Worm (Caenorhabditis elegans) whole organism, young adult: Measurements from ENCODE around the gene rbm-17.

Experiments used
- B0336.3 ChIP-seq: fragments of 200-800 bp; sonication (Bioruptor generic); IDR thresholded peaks from 2 replicates; pipeline ENCODE4 v1.3.6; 2022; ENCODE audit warnings: missing genetic modification characterization, missing compliant biosample characterization
- D2030.7 ChIP-seq: fragments of 200-800 bp; sonication (Bioruptor generic); IDR thresholded peaks from 2 replicates; pipeline ENCODE4 v1.3.6; 2022; ENCODE audit warnings: missing genetic modification reagents, missing genetic modification characterization, missing compliant biosample characterization
- F22D6.2 ChIP-seq: sonication (generic microtip); optimal IDR thresholded peaks from 2 replicates; lab custom pipeline; 2016; ENCODE audit warnings: mild to moderate bottlenecking, missing genetic modification characterization, missing compliant biosample characterization
- F23B12.7 ChIP-seq: sonication (generic microtip); optimal IDR thresholded peaks from 2 replicates; lab custom pipeline; 2017; ENCODE audit warnings: missing genetic modification characterization, mild to moderate bottlenecking, missing compliant biosample characterization, antibody characterized with exemption, moderate library complexity; ENCODE audit not compliant: insufficient read depth
- F33H1.4 ChIP-seq: fragments of 200-800 bp; sonication (Bioruptor generic); IDR thresholded peaks from 2 replicates; pipeline ENCODE4 v1.3.6; 2022; ENCODE audit warnings: missing genetic modification reagents, missing genetic modification characterization, missing compliant biosample characterization
- F49E8.2 ChIP-seq: sonication (generic microtip); optimal IDR thresholded peaks from 3 replicates; lab custom pipeline; 2017; ENCODE audit warnings: missing genetic modification characterization, mild to moderate bottlenecking, missing compliant biosample characterization, antibody characterized with exemption, moderate library complexity; ENCODE audit not compliant: insufficient read depth
- F52B5.7 ChIP-seq: sonication (generic microtip); optimal IDR thresholded peaks from 2 replicates; lab custom pipeline; 2016; ENCODE audit warnings: mild to moderate bottlenecking, missing genetic modification characterization, missing compliant biosample characterization
- K12H6.12 ChIP-seq: fragments of 200-800 bp; sonication (Bioruptor generic); optimal IDR thresholded peaks from 2 replicates; lab custom pipeline; 2018; ENCODE audit warnings: mild to moderate bottlenecking, missing genetic modification characterization, missing compliant biosample characterization
- Y56A3A.18 ChIP-seq: fragments of 200-800 bp; sonication (Bioruptor generic); IDR thresholded peaks from 2 replicates; pipeline ENCODE4 v1.3.6; 2022; ENCODE audit warnings: missing genetic modification reagents, missing genetic modification characterization, missing compliant biosample characterization
- Y79H2A.3 ChIP-seq: fragments of 200-800 bp; sonication (Bioruptor generic); conservative IDR thresholded peaks from 2 replicates; pipeline ENCODE4 v1.3.6; 2022; ENCODE audit warnings: missing genetic modification reagents, missing genetic modification characterization, missing compliant biosample characterization
- ama-1 ChIP-seq, 3 experiments: fragments of 150-350 bp in 1 of 3; sonication (generic microtip) in 2 of 3; optimal IDR thresholded peaks; 2 replicates each; lab custom pipeline; 2014 to 2018; ENCODE audit warnings: missing biosample characterization in 2 of 3, missing genetic modification characterization in 2 of 3, missing genetic modification reagents in 2 of 3
- atf-7 ChIP-seq: sonication (generic microtip); optimal IDR thresholded peaks from 2 replicates; lab custom pipeline; 2017; ENCODE audit warnings: mild to moderate bottlenecking, missing genetic modification characterization, missing compliant biosample characterization
- athp-1 ChIP-seq: sonication (generic microtip); optimal IDR thresholded peaks from 2 replicates; lab custom pipeline; 2017; ENCODE audit warnings: mild to moderate bottlenecking, missing genetic modification characterization, missing compliant biosample characterization
- attf-5 ChIP-seq: fragments of 200-800 bp; sonication (Bioruptor generic); optimal IDR thresholded peaks from 2 replicates; lab custom pipeline; 2018; ENCODE audit warnings: mild to moderate bottlenecking, missing genetic modification characterization, missing compliant biosample characterization
- attf-6 ChIP-seq: fragments of 200-800 bp; sonication (Bioruptor generic); IDR thresholded peaks from 2 replicates; pipeline ENCODE4 v1.3.6; 2022; ENCODE audit warnings: missing genetic modification reagents, missing genetic modification characterization, missing compliant biosample characterization
- bed-1 ChIP-seq: fragments of 200-800 bp; sonication (Bioruptor generic); IDR thresholded peaks from 2 replicates; pipeline ENCODE4 v1.3.6; 2022; ENCODE audit warnings: missing genetic modification reagents, missing genetic modification characterization, missing compliant biosample characterization
- bed-2 ChIP-seq: fragments of 200-800 bp; sonication (Bioruptor generic); IDR thresholded peaks from 2 replicates; pipeline ENCODE4 v1.3.6; 2022; ENCODE audit warnings: missing genetic modification reagents, missing genetic modification characterization, missing compliant biosample characterization
- ccch-3 ChIP-seq: fragments of 200-800 bp; sonication (Bioruptor generic); optimal IDR thresholded peaks from 2 replicates; lab custom pipeline; 2018; ENCODE audit warnings: mild to moderate bottlenecking, missing genetic modification characterization, missing compliant biosample characterization
- cebp-2 ChIP-seq: fragments of 200-800 bp; sonication (Bioruptor generic); IDR thresholded peaks from 2 replicates; pipeline ENCODE4 v1.3.6; 2022; ENCODE audit warnings: missing genetic modification characterization, missing compliant biosample characterization
- ceh-27 ChIP-seq: fragments of 200-800 bp; sonication (Bioruptor generic); optimal IDR thresholded peaks from 2 replicates; lab custom pipeline; 2018; ENCODE audit warnings: mild to moderate bottlenecking, missing genetic modification characterization, moderate library complexity, missing compliant biosample characterization
- ceh-40 ChIP-seq: fragments of 200-800 bp; sonication (Bioruptor generic); IDR thresholded peaks from 2 replicates; pipeline ENCODE4 v1.3.6; 2022; ENCODE audit warnings: missing genetic modification characterization, missing compliant biosample characterization
- ceh-91 ChIP-seq: fragments of 200-800 bp; sonication (Bioruptor generic); IDR thresholded peaks from 2 replicates; pipeline ENCODE4 v1.3.6; 2022; ENCODE audit warnings: missing genetic modification reagents, missing genetic modification characterization, missing compliant biosample characterization
- dox-1 ChIP-seq: fragments of 200-800 bp; sonication (Bioruptor generic); IDR thresholded peaks from 2 replicates; pipeline ENCODE4 v1.3.6; 2022; ENCODE audit warnings: missing genetic modification reagents, missing genetic modification characterization, missing compliant biosample characterization
- dpl-1 ChIP-seq: fragments of 150-350 bp; optimal IDR thresholded peaks from 2 replicates; lab custom pipeline; 2014; ENCODE audit warnings: missing biosample characterization, missing genetic modification reagents, missing genetic modification characterization
- efl-1 ChIP-seq: fragments of 150-350 bp; optimal IDR thresholded peaks from 2 replicates; lab custom pipeline; 2014; ENCODE audit warnings: missing biosample characterization, missing genetic modification reagents, missing genetic modification characterization
- egl-18 ChIP-seq: fragments of 200-800 bp; sonication (Bioruptor generic); IDR thresholded peaks from 2 replicates; pipeline ENCODE4 v1.3.6; 2022; ENCODE audit warnings: missing genetic modification reagents, missing genetic modification characterization, missing compliant biosample characterization
- ets-4 ChIP-seq: fragments of 200-800 bp; sonication (Bioruptor generic); optimal IDR thresholded peaks from 2 replicates; lab custom pipeline; 2018; ENCODE audit warnings: mild to moderate bottlenecking, missing genetic modification characterization, missing compliant biosample characterization
- him-1 ChIP-seq: sonication (generic microtip); optimal IDR thresholded peaks from 2 replicates; lab custom pipeline; 2016; ENCODE audit warnings: missing genotype, missing genetic modification reagents, missing genetic modification characterization, missing compliant biosample characterization
- hlh-12 ChIP-seq: sonication (generic microtip); optimal IDR thresholded peaks from 2 replicates; lab custom pipeline; 2016; ENCODE audit warnings: missing genetic modification characterization, missing compliant biosample characterization
- hmg-20 ChIP-seq: fragments of 200-800 bp; sonication (Bioruptor generic); IDR thresholded peaks from 2 replicates; pipeline ENCODE4 v1.3.6; 2022; ENCODE audit warnings: missing genetic modification reagents, missing genetic modification characterization, missing compliant biosample characterization
- hrde-1 ChIP-seq: sonication (generic microtip); optimal IDR thresholded peaks from 2 replicates; lab custom pipeline; 2016; ENCODE audit warnings: missing genetic modification characterization, mild to moderate bottlenecking, missing compliant biosample characterization, moderate library complexity, missing genotype, missing genetic modification reagents, borderline replicate concordance
- let-526 ChIP-seq: fragments of 200-800 bp; sonication (Bioruptor generic); IDR thresholded peaks from 2 replicates; pipeline ENCODE4 v1.3.6; 2022; ENCODE audit warnings: missing genetic modification reagents, missing genetic modification characterization, missing compliant biosample characterization
- madf-10 ChIP-seq: sonication (generic microtip); optimal IDR thresholded peaks from 2 replicates; lab custom pipeline; 2016; ENCODE audit warnings: mild to moderate bottlenecking, missing genetic modification characterization, missing compliant biosample characterization
- madf-3 ChIP-seq: fragments of 200-800 bp; sonication (Bioruptor generic); IDR thresholded peaks from 2 replicates; pipeline ENCODE4 v1.3.6; 2022; ENCODE audit warnings: missing genetic modification reagents, missing genetic modification characterization, missing compliant biosample characterization
- mcd-1 ChIP-seq: fragments of 200-800 bp; sonication (Bioruptor generic); IDR thresholded peaks from 2 replicates; pipeline ENCODE4 v1.3.6; 2022; ENCODE audit warnings: missing genetic modification reagents, missing genetic modification characterization, missing compliant biosample characterization
- nfyb-1 ChIP-seq: fragments of 200-800 bp; sonication (Bioruptor generic); IDR thresholded peaks from 2 replicates; pipeline ENCODE4 v1.3.6; 2022; ENCODE audit warnings: missing genetic modification reagents, missing genetic modification characterization, missing compliant biosample characterization
- nhr-27 ChIP-seq: fragments of 200-800 bp; sonication (Bioruptor generic); optimal IDR thresholded peaks from 2 replicates; lab custom pipeline; 2018; ENCODE audit warnings: mild to moderate bottlenecking, missing genetic modification characterization, moderate library complexity, missing compliant biosample characterization
- nhr-80 ChIP-seq: sonication (generic microtip); optimal IDR thresholded peaks from 2 replicates; lab custom pipeline; 2016; ENCODE audit warnings: missing genetic modification characterization, missing compliant biosample characterization
- rec-8 ChIP-seq, 2 experiments: sonication (generic microtip); optimal IDR thresholded peaks; 2 replicates each; lab custom pipeline; 2016; ENCODE audit warnings: mild to moderate bottlenecking in 2 of 2, missing genetic modification characterization in 2 of 2, missing genetic modification reagents in 2 of 2, missing genotype in 2 of 2, missing biosample characterization in 1 of 2, missing compliant biosample characterization in 1 of 2, moderate library complexity in 1 of 2
- snpc-1.1 ChIP-seq: sonication (generic microtip); optimal IDR thresholded peaks from 2 replicates; lab custom pipeline; 2017; ENCODE audit warnings: missing genetic modification characterization, mild to moderate bottlenecking, missing compliant biosample characterization, antibody characterized with exemption, moderate library complexity, missing genotype, missing genetic modification reagents; ENCODE audit not compliant: insufficient read depth
- snpc-1.3 ChIP-seq: sonication (generic microtip); optimal IDR thresholded peaks from 2 replicates; lab custom pipeline; 2017; ENCODE audit warnings: missing genetic modification characterization, mild to moderate bottlenecking, missing compliant biosample characterization, antibody characterized with exemption, moderate library complexity, missing genotype, missing genetic modification reagents; ENCODE audit not compliant: insufficient read depth
- somi-1 ChIP-seq: fragments of 200-800 bp; sonication (Bioruptor generic); optimal IDR thresholded peaks from 2 replicates; lab custom pipeline; 2018; ENCODE audit warnings: mild to moderate bottlenecking, missing genetic modification characterization, missing compliant biosample characterization
- unc-130 ChIP-seq: sonication (generic microtip); optimal IDR thresholded peaks from 2 replicates; lab custom pipeline; 2016; ENCODE audit warnings: missing genetic modification reagents, missing genetic modification characterization, missing compliant biosample characterization
- zfh-2 ChIP-seq: fragments of 200-800 bp; sonication (Bioruptor generic); conservative IDR thresholded peaks from 2 replicates; pipeline ENCODE4 v1.3.6; 2022; ENCODE audit warnings: missing genetic modification reagents, missing genetic modification characterization, missing compliant biosample characterization
- zim-3 ChIP-seq: sonication (generic microtip); optimal IDR thresholded peaks from 2 replicates; lab custom pipeline; 2017; ENCODE audit warnings: mild to moderate bottlenecking, missing genetic modification characterization, moderate library complexity, missing compliant biosample characterization
- ztf-22 ChIP-seq: fragments of 200-800 bp; sonication (Bioruptor generic); optimal IDR thresholded peaks from 2 replicates; lab custom pipeline; 2018; ENCODE audit warnings: mild to moderate bottlenecking, missing genetic modification characterization, moderate library complexity, missing compliant biosample characterization
- ztf-28 ChIP-seq: fragments of 200-800 bp; sonication (Bioruptor generic); IDR thresholded peaks from 2 replicates; pipeline ENCODE4 v1.3.6; 2022; ENCODE audit warnings: missing genetic modification reagents, missing genetic modification characterization, missing compliant biosample characterization
- ztf-3 ChIP-seq: fragments of 200-800 bp; sonication (Bioruptor generic); optimal IDR thresholded peaks from 2 replicates; lab custom pipeline; 2018; ENCODE audit warnings: mild to moderate bottlenecking, missing genetic modification characterization, missing compliant biosample characterization

rbm-17 gene

ce11 chrIV:11594191-11594673, 43.9 kb upstream of the rbm-17 start, which contains the start of gene mig-38 (continued):
- TF ChIP-seq attf-5 (GFP tag; lab: Kevin White, UChicago) (peak; percentile 40), Y56A3A.18 (GFP tag; lab: Robert Waterston, UW) (no peak), dpl-1 (GFP tag; lab: Kevin White, UChicago) (no peak), cebp-2 (GFP tag; lab: Robert Waterston, UW) (no peak), ztf-22 (GFP tag; lab: Kevin White, UChicago) (no peak), K12H6.12 (tag; lab: Kevin White, UChicago) (peak; percentile 52), egl-18 (GFP tag; lab: Robert Waterston, UW) (no peak), let-526 (GFP tag; lab: Robert Waterston, UW) (no peak), Y79H2A.3 (no peak), zfh-2 (GFP tag; lab: Robert Waterston, UW) (peak; percentile 94), ceh-91 (GFP tag; lab: Robert Waterston, UW) (no peak), D2030.7 (GFP tag; lab: Robert Waterston, UW) (no peak), efl-1 (GFP tag; lab: Kevin White, UChicago) (no peak), zim-3 (tag; lab: Kevin White, UChicago) (no peak), B0336.3 (GFP tag; lab: Robert Waterston, UW) (no peak), F23B12.7 (tag; lab: Kevin White, UChicago) (peak; percentile 53), F33H1.4 (GFP tag; lab: Robert Waterston, UW) (no peak), somi-1 (peak; percentile 22), F52B5.7 (tag; lab: Kevin White, UChicago) (no peak), ztf-3 (GFP tag; lab: Kevin White, UChicago) (no peak), atf-7 (tag; lab: Kevin White, UChicago) (peak; percentile 22), him-1 (tag; lab: Kevin White, UChicago) (no peak), bed-1 (GFP tag; lab: Robert Waterston, UW) (no peak), nhr-27 (tag; lab: Kevin White, UChicago) (no peak), ama-1 (optimal IDR thresholded peaks at IDR 0.05; lab: Kevin White, UChicago) (peak; percentile 89), ama-1 (GFP tag; optimal IDR thresholded peaks at IDR 0.05; lab: Kevin White, UChicago) (no peak), mcd-1 (GFP tag; lab: Robert Waterston, UW) (peak; percentile 48; the same call in 1 of the 2 replicates), hlh-12 (tag; lab: Kevin White, UChicago) (no peak), ceh-27 (peak; percentile 11), nfyb-1 (no peak; the same call in 1 of the 2 replicates), ccch-3 (no peak), athp-1 (tag; lab: Kevin White, UChicago) (peak; percentile 29), snpc-1.3 (tag; lab: Kevin White, UChicago) (no peak), nhr-80 (peak; percentile 75), hmg-20 (GFP tag; lab: Robert Waterston, UW) (no peak), ztf-28 (GFP tag; lab: Robert Waterston, UW) (no peak), madf-3 (GFP tag; lab: Robert Waterston, UW) (no peak), rec-8 (tag; optimal IDR thresholded peaks at IDR 0.05; lab: Kevin White, UChicago) (no peak), ceh-40 (GFP tag; lab: Robert Waterston, UW) (no peak), snpc-1.1 (tag; lab: Kevin White, UChicago) (no peak), bed-2 (GFP tag; lab: Robert Waterston, UW) (no peak), attf-6 (no peak), ets-4 (GFP tag; lab: Kevin White, UChicago) (no peak), F22D6.2 (tag; lab: Kevin White, UChicago) (no peak), F49E8.2 (tag; lab: Kevin White, UChicago) (no peak), hrde-1 (tag; lab: Kevin White, UChicago) (no peak), unc-130 (GFP tag; lab: Kevin White, UChicago) (no peak), dox-1 (peak; percentile 55), madf-10 (tag; lab: Kevin White, UChicago) (no peak)
